Fruit fly (Drosophila melanogaster) whole organism, prepupa: ENCODE measurements around the gene CG34456.
A peak's percentile ranks its signal among the peaks of the same experiment; 100 is the strongest.

Source experiments
- Blimp-1 ChIP-seq: fragments of 200-800 bp; sonication (Bioruptor generic); optimal IDR thresholded peaks from 3 replicates; lab custom pipeline; 2017; ENCODE audit warnings: missing biosample characterization, missing genetic modification characterization, mild to moderate bottlenecking, moderate library complexity, missing genetic modification reagents
- CG11294 ChIP-seq: fragments of 200-800 bp; sonication (Bioruptor generic); IDR thresholded peaks from 2 replicates; pipeline ENCODE4 v1.3.6; 2022; ENCODE audit warnings: missing biosample characterization, missing genetic modification characterization
- CG11902 ChIP-seq: fragments of 200-800 bp; sonication (Bioruptor generic); optimal IDR thresholded peaks from 3 replicates; lab custom pipeline; 2016; ENCODE audit warnings: missing biosample characterization, missing genetic modification characterization
- CG16779 ChIP-seq: fragments of 200-800 bp; sonication (Bioruptor generic); optimal IDR thresholded peaks from 3 replicates; lab custom pipeline; 2017; ENCODE audit warnings: missing biosample characterization, mild to moderate bottlenecking, missing genetic modification characterization
- CG3919 ChIP-seq: fragments of 200-800 bp; sonication (Bioruptor generic); optimal IDR thresholded peaks from 3 replicates; lab custom pipeline; 2016; ENCODE audit warnings: missing biosample characterization, missing genetic modification characterization
- CG4318 ChIP-seq: fragments of 200-800 bp; sonication (Bioruptor generic); optimal IDR thresholded peaks from 3 replicates; lab custom pipeline; 2017; ENCODE audit warnings: missing biosample characterization, mild to moderate bottlenecking, missing genetic modification characterization
- CG6792 ChIP-seq: fragments of 200-800 bp; sonication (Bioruptor generic); optimal IDR thresholded peaks from 3 replicates; lab custom pipeline; 2016; ENCODE audit warnings: missing biosample characterization, missing genetic modification characterization
- CG6808 ChIP-seq: fragments of 200-800 bp; sonication (Bioruptor generic); optimal IDR thresholded peaks from 3 replicates; lab custom pipeline; 2017; ENCODE audit warnings: missing biosample characterization, missing genetic modification characterization, mild to moderate bottlenecking, moderate library complexity, missing genetic modification reagents
- CG8319 ChIP-seq: fragments of 200-800 bp; sonication (Bioruptor generic); optimal IDR thresholded peaks from 3 replicates; lab custom pipeline; 2016; ENCODE audit warnings: missing biosample characterization, missing genetic modification characterization
- Eip78C ChIP-seq: fragments of 200-800 bp; sonication (Bioruptor generic); peaks from one replicate; lab custom pipeline; 2016; ENCODE audit warnings: missing biosample characterization, missing genetic modification characterization
- Eip93F ChIP-seq: fragments of 200-800 bp; sonication (Bioruptor generic); optimal IDR thresholded peaks from 2 replicates; lab custom pipeline; 2016; ENCODE audit warnings: missing biosample characterization, mild to moderate bottlenecking, missing genetic modification characterization
- Ets21C ChIP-seq: fragments of 200-800 bp; sonication (Bioruptor generic); optimal IDR thresholded peaks from 3 replicates; lab custom pipeline; 2016; ENCODE audit warnings: missing biosample characterization, missing genetic modification characterization
- Hr39 ChIP-seq: fragments of 200-800 bp; sonication (Bioruptor generic); optimal IDR thresholded peaks from 2 replicates; lab custom pipeline; 2016; ENCODE audit warnings: missing biosample characterization, missing genetic modification characterization
- Hr4 ChIP-seq: fragments of 200-800 bp; sonication (Bioruptor generic); optimal IDR thresholded peaks from 3 replicates; lab custom pipeline; 2016; ENCODE audit warnings: missing biosample characterization, missing genetic modification characterization
- Lpt ChIP-seq: fragments of 200-800 bp; sonication (Bioruptor generic); optimal IDR thresholded peaks from 3 replicates; lab custom pipeline; 2016; ENCODE audit warnings: missing biosample characterization, missing genetic modification characterization
- Smox ChIP-seq: fragments of 200-800 bp; sonication (Bioruptor generic); optimal IDR thresholded peaks from 3 replicates; lab custom pipeline; 2016; ENCODE audit warnings: missing biosample characterization, missing genetic modification characterization
- Sox102F ChIP-seq: fragments of 200-800 bp; sonication (Bioruptor generic); optimal IDR thresholded peaks from 2 replicates; lab custom pipeline; 2016; ENCODE audit warnings: missing biosample characterization, mild to moderate bottlenecking, missing genetic modification characterization
- Sox14 ChIP-seq: fragments of 200-800 bp; sonication (Bioruptor generic); optimal IDR thresholded peaks from 3 replicates; lab custom pipeline; 2016; ENCODE audit warnings: missing biosample characterization, missing genetic modification characterization
- Sox15 ChIP-seq: fragments of 200-800 bp; sonication (Bioruptor generic); optimal IDR thresholded peaks from 3 replicates; lab custom pipeline; 2016; ENCODE audit warnings: missing biosample characterization, missing genetic modification characterization
- achi ChIP-seq: fragments of 200-800 bp; sonication (Bioruptor generic); optimal IDR thresholded peaks from 3 replicates; lab custom pipeline; 2016; ENCODE audit warnings: missing biosample characterization, missing genetic modification characterization
- acj6 ChIP-seq: fragments of 200-800 bp; sonication (Bioruptor generic); optimal IDR thresholded peaks from 3 replicates; lab custom pipeline; 2016; ENCODE audit warnings: missing biosample characterization, missing genetic modification characterization
- cyc ChIP-seq: fragments of 200-800 bp; sonication (Bioruptor generic); optimal IDR thresholded peaks from 3 replicates; lab custom pipeline; 2016; ENCODE audit warnings: missing biosample characterization, missing genetic modification characterization
- dsx ChIP-seq: fragments of 200-800 bp; optimal IDR thresholded peaks from 3 replicates; lab custom pipeline; 2019; ENCODE audit warnings: missing biosample characterization, mild to moderate bottlenecking, missing genetic modification characterization, moderate library complexity; ENCODE audit not compliant: poor library complexity, severe bottlenecking
- eg ChIP-seq: fragments of 200-800 bp; sonication (Bioruptor generic); IDR thresholded peaks from 3 replicates; pipeline ENCODE4 v1.3.6; 2022; ENCODE audit warnings: missing biosample characterization, missing genetic modification characterization
- esn ChIP-seq: fragments of 200-800 bp; sonication (Bioruptor generic); optimal IDR thresholded peaks from 2 replicates; lab custom pipeline; 2016; ENCODE audit warnings: missing biosample characterization, mild to moderate bottlenecking, missing genetic modification characterization, moderate library complexity
- fd59A ChIP-seq: fragments of 200-800 bp; sonication (Bioruptor generic); optimal IDR thresholded peaks from 2 replicates; lab custom pipeline; 2017; ENCODE audit warnings: missing biosample characterization, mild to moderate bottlenecking, missing genetic modification characterization, missing genetic modification reagents
- fd85E ChIP-seq: fragments of 200-800 bp; sonication (Bioruptor generic); optimal IDR thresholded peaks from 3 replicates; lab custom pipeline; 2016; ENCODE audit warnings: missing biosample characterization, missing genetic modification characterization
- fkh ChIP-seq: fragments of 200-800 bp; sonication (Bioruptor generic); optimal IDR thresholded peaks from 3 replicates; lab custom pipeline; 2017; ENCODE audit warnings: missing biosample characterization, mild to moderate bottlenecking, missing genetic modification characterization, moderate library complexity
- net ChIP-seq: fragments of 200-800 bp; sonication (Bioruptor generic); optimal IDR thresholded peaks from 3 replicates; lab custom pipeline; 2016; ENCODE audit warnings: missing biosample characterization, missing genetic modification characterization
- salr ChIP-seq, 2 experiments: fragments of 200-800 bp; sonication (Bioruptor generic); optimal IDR thresholded peaks; 3 replicates each; lab custom pipeline; 2016 to 2018; ENCODE audit warnings: missing biosample characterization in 2 of 2, missing genetic modification characterization in 2 of 2, mild to moderate bottlenecking in 1 of 2
- spab ChIP-seq: fragments of 200-800 bp; sonication (Bioruptor generic); optimal IDR thresholded peaks from 2 replicates; lab custom pipeline; 2017; ENCODE audit warnings: missing biosample characterization, mild to moderate bottlenecking, missing genetic modification characterization, missing genetic modification reagents
- svp ChIP-seq: fragments of 200-800 bp; sonication (Bioruptor generic); peaks from one replicate; lab custom pipeline; 2016; ENCODE audit warnings: missing biosample characterization, missing genetic modification characterization
- topi ChIP-seq: fragments of 200-800 bp; sonication (Bioruptor generic); optimal IDR thresholded peaks from 3 replicates; lab custom pipeline; 2016; ENCODE audit warnings: missing biosample characterization, missing genetic modification characterization

CG34456 gene

dm6 chr3L:9410754-9411423 lies 49.0 kb downstream of the CG34456 start, which contains the start of the genes CG4022 and Cpsf5 (continued):
- peak; percentile 49 for TF ChIP-seq Lpt
- no peak for TF ChIP-seq salr (GFP tag; optimal IDR thresholded peaks at IDR 0.05; lab: Kevin White, UChicago)
- TF ChIP-seq CG6792 (GFP tag; lab: Kevin White, UChicago) = peak; percentile 64
- peak; percentile 46 for TF ChIP-seq Ets21C (GFP tag; lab: Kevin White, UChicago)
- TF ChIP-seq Sox14 (GFP tag; lab: Kevin White, UChicago) = peak; percentile 70
- peak; percentile 4 for TF ChIP-seq CG11902 (GFP tag; lab: Kevin White, UChicago)
- TF ChIP-seq cyc (GFP tag; lab: Kevin White, UChicago) = peak; percentile 62
- TF ChIP-seq CG6808 (GFP tag; lab: Kevin White, UChicago) = peak; percentile 36
- TF ChIP-seq Eip78C (GFP tag; lab: Kevin White, UChicago) = peak; percentile 91
- peak; percentile 83 for TF ChIP-seq Hr4
- peak; percentile 77 for TF ChIP-seq acj6 (GFP tag; lab: Kevin White, UChicago)
- TF ChIP-seq fd59A (GFP tag; lab: Kevin White, UChicago) = no peak
- TF ChIP-seq CG11294 (GFP tag; lab: Robert Waterston, UW) = 0 out of 2 replicates have a peak, but pooled peaks have one; percentile 22
- peak; percentile 82 for TF ChIP-seq esn (GFP tag; lab: Kevin White, UChicago)
- no peak for TF ChIP-seq svp (GFP tag; lab: Kevin White, UChicago)
- peak; percentile 54 for TF ChIP-seq net (GFP tag; lab: Kevin White, UChicago)
- TF ChIP-seq CG8319 (GFP tag; lab: Kevin White, UChicago) = no peak
- TF ChIP-seq CG16779 = no peak
- peak; percentile 67 for TF ChIP-seq CG3919 (GFP tag; lab: Kevin White, UChicago)
- peak; percentile 69 for TF ChIP-seq Eip93F
- TF ChIP-seq topi (GFP tag; lab: Kevin White, UChicago) = peak; percentile 70
- TF ChIP-seq eg (GFP tag; lab: Robert Waterston, UW) = peak; percentile 83; the same call in 2 of the 3 replicates
- peak; percentile 77 for TF ChIP-seq achi
- TF ChIP-seq CG4318 = no peak
- peak; percentile 62 for TF ChIP-seq Hr39 (GFP tag; lab: Kevin White, UChicago)
- no peak for TF ChIP-seq spab (GFP tag; lab: Kevin White, UChicago)
- peak; percentile 46 for TF ChIP-seq Sox15
- TF ChIP-seq dsx (GFP tag; lab: Kevin White, UChicago) = peak; percentile 41
- TF ChIP-seq fkh (GFP tag; lab: Kevin White, UChicago) = peak; percentile 99
- no peak for TF ChIP-seq Blimp-1 (GFP tag; lab: Kevin White, UChicago)
- peak; percentile 71 for TF ChIP-seq Smox
- peak; percentile 77 for TF ChIP-seq Sox102F (GFP tag; lab: Kevin White, UChicago)
- TF ChIP-seq fd85E (GFP tag; lab: Kevin White, UChicago) = no peak
- TF ChIP-seq, all 60 proteins: peak for 44
